Worm (Caenorhabditis elegans): Measurements from ENCODE around the gene clec-197.

clec-197 gene

ce11 chrIV:17333542-17334281 lies 12.8 kb downstream of the clec-197 start, which contains the start of gene C49C3.15 (continued):
- no peak for TF ChIP-seq ztf-11 (tag; optimal IDR thresholded peaks at IDR 0.05)
- no peak for TF ChIP-seq unc-62 (GFP tag; optimal IDR thresholded peaks at IDR 0.05)
- TF ChIP-seq vab-15 (tag; optimal IDR thresholded peaks at IDR 0.05): no peak

- TF ChIP-seq pag-3 (tag; optimal IDR thresholded peaks at IDR 0.05; ENCODE audit: borderline replicate concordance, insufficient read depth): no peak
- TF ChIP-seq vab-15 (tag; optimal IDR thresholded peaks at IDR 0.05): no peak
- TF ChIP-seq ceh-88 (GFP tag; IDR thresholded peaks at IDR 0.05): no peak
- no peak for TF ChIP-seq nhr-85 (tag)
- no peak for TF ChIP-seq ztf-11 (tag; optimal IDR thresholded peaks at IDR 0.05)
Observed at ce11 chrIV:17332261-17332660, 14.2 kb downstream of the clec-197 start, which contains the start of gene C49C3.7. Gene C49C3.7 (plus strand): TSS chrIV:17332561.

DNA sequence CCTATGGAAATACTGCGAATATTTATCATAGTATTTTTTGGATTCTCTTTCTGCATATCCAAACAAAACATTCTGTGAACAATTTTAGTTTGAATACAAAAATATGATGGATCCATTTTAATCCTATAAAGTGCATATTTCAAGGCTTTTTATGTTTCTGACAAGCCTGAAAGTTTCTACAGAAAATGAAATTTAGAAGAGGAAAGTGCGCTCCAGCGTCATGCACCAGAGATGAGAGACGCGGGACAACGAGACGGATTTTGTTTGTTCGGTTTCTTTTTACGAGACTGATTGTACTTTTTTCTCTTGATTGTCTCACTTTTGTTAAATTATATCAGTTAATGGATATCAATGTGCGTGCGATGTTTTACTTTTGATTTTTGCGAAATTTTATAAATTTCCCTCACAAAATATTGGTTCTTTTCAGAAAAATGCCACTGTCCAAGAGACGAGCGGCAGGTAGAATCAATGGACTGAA lies 15.4 kb downstream of the clec-197 start, which contains the start of gene C49C3.6:
C49C3.6 (plus strand) TSS at position 428 of the 478 bp plus-strand sequence.
- TF ChIP-seq dpl-1 (GFP tag; optimal IDR thresholded peaks at IDR 0.05) (peak in 2 of 3 experiments; percentile 19 to 34), ces-1 (GFP tag; optimal IDR thresholded peaks at IDR 0.05) (no peak), hlh-17 (GFP tag; optimal IDR thresholded peaks at IDR 0.05; ENCODE audit: borderline replicate concordance) (no peak), pag-3 (tag; optimal IDR thresholded peaks at IDR 0.05; ENCODE audit: borderline replicate concordance, insufficient read depth) (no peak), snu-23 (GFP tag; optimal IDR thresholded peaks at IDR 0.05) (peak; percentile 24), C16A3.4 (tag; optimal IDR thresholded peaks at IDR 0.05) (no peak), nhr-71 (tag; optimal IDR thresholded peaks at IDR 0.05) (peak; percentile 28), isw-1 (GFP tag; IDR thresholded peaks at IDR 0.05) (no peak), blmp-1 (tag; optimal IDR thresholded peaks at IDR 0.05) (peak; percentile 65), lin-14 (GFP tag; optimal IDR thresholded peaks at IDR 0.05) (peak; percentile 18), nhr-76 (tag; optimal IDR thresholded peaks at IDR 0.05) (no peak), lin-13 (GFP tag; optimal IDR thresholded peaks at IDR 0.05) (no peak), mep-1 (tag; optimal IDR thresholded peaks at IDR 0.05) (peak; percentile 37), efl-1 (optimal IDR thresholded peaks at IDR 0.05) (peak; percentile 43 to 45), efl-1 (GFP tag; optimal IDR thresholded peaks at IDR 0.05 in 1 of 2) (peak; percentile 18 to 91), unc-130 (tag; optimal IDR thresholded peaks at IDR 0.05) (no peak), xbp-1 (tag; optimal IDR thresholded peaks at IDR 0.05) (no peak), nhr-47 (tag; optimal IDR thresholded peaks at IDR 0.05) (peak; percentile 0), lin-35 (GFP tag; optimal IDR thresholded peaks at IDR 0.05) (peak in 1 of 2 experiments; percentile 27), ceh-82 (tag; optimal IDR thresholded peaks at IDR 0.05) (peak in 1 of 3 experiments; percentile 10), lsy-2 (tag; optimal IDR thresholded peaks at IDR 0.05) (peak; percentile 6 to 56), skn-1 (tag; optimal IDR thresholded peaks at IDR 0.05) (no peak), sup-37 (GFP tag; optimal IDR thresholded peaks at IDR 0.05) (no peak), lin-15B (tag; optimal IDR thresholded peaks at IDR 0.05) (peak; percentile 7)

DNA sequence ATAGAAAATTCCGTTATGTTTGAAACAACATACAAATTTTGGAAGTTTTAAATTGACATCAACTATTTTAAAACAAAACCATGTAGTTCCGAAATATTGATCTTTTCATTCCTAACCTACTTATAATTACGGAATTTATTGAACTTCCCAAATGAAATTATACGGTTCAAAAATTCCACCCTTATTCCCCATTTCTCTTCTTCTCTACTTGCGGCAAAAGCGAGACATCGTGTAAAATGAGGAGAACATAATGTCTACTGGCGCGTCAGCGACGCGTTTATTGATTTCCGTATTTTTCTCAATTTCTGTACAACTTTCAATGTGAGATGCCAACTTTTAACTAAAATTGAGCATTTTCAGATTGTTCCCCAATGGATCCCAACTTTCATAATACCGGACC lies 17.7 kb downstream of the clec-197 start, which contains the start of gene ceh-88:
ceh-88 (plus strand) TSS at position 355 of the 400 bp plus-strand sequence.
- TF ChIP-seq lsy-2 (tag; optimal IDR thresholded peaks at IDR 0.05) (peak in 1 of 2 experiments; percentile 30), dpl-1 (GFP tag; optimal IDR thresholded peaks at IDR 0.05) (peak in 1 of 3 experiments; percentile 4), efl-1 (optimal IDR thresholded peaks at IDR 0.05) (peak; percentile 1 to 12), efl-1 (GFP tag; optimal IDR thresholded peaks at IDR 0.05 in 1 of 2) (peak in 1 of 2 experiments; percentile 61), ceh-63 (GFP tag; optimal IDR thresholded peaks at IDR 0.05) (no peak), nhr-85 (tag) (no peak), blmp-1 (tag; optimal IDR thresholded peaks at IDR 0.05) (peak; percentile 51)

ce11 chrIV:17320445-17320844 lies 26.1 kb downstream of the clec-197 start, which contains the start of gene C49C3.4:
Gene C49C3.4 (plus strand): TSS chrIV:17320795.
- TF ChIP-seq aha-1 (tag; optimal IDR thresholded peaks at IDR 0.05) (no peak), unc-98 (GFP tag; IDR thresholded peaks at IDR 0.05) (no peak), snu-23 (GFP tag; optimal IDR thresholded peaks at IDR 0.05) (no peak), C16A3.4 (tag; optimal IDR thresholded peaks at IDR 0.05) (no peak), hlh-4 (tag; optimal IDR thresholded peaks at IDR 0.05) (no peak), nhr-11 (tag; optimal IDR thresholded peaks at IDR 0.05) (no peak), lin-35 (GFP tag; optimal IDR thresholded peaks at IDR 0.05) (peak in 1 of 2 experiments; percentile 4), C34B4.2 (tag; optimal IDR thresholded peaks at IDR 0.05) (no peak), ceh-8 (GFP tag; optimal IDR thresholded peaks at IDR 0.05) (no peak), elt-2 (tag; optimal IDR thresholded peaks at IDR 0.05) (peak; percentile 52), lir-3 (tag; optimal IDR thresholded peaks at IDR 0.05; ENCODE audit: poor library complexity) (no peak), ces-1 (GFP tag; optimal IDR thresholded peaks at IDR 0.05) (no peak), ceh-63 (GFP tag; optimal IDR thresholded peaks at IDR 0.05) (no peak), nhr-12 (tag; optimal IDR thresholded peaks at IDR 0.05) (no peak), nhr-20 (tag; optimal IDR thresholded peaks at IDR 0.05) (no peak)

All from whole organism, L1 larva.